Worm (Caenorhabditis elegans): ENCODE data around the gene smg-6.
"Not testable (repeated sequence)": the region's sequence is repeated elsewhere in the genome, so short reads cannot be mapped to it uniquely, and the experiment has no call there.

Gene smg-6

ce11 chrIII:2473554-2473953 lies at the start of gene smg-6:
smg-6 (plus strand) TSS chrIII:2473854.
- TF ChIP-seq him-1 (tag; optimal IDR thresholded peaks at IDR 0.05) (no peak), W03F9.2 (tag; optimal IDR thresholded peaks at IDR 0.05) (no peak)

ce11 chrIII:2424783-2425329 lies 48.8 kb upstream of the smg-6 start:
- TF ChIP-seq him-1 (tag; optimal IDR thresholded peaks at IDR 0.05): no peak
- TF ChIP-seq dao-5 (tag; optimal IDR thresholded peaks at IDR 0.05): no peak
- TF ChIP-seq W03F9.2 (tag; optimal IDR thresholded peaks at IDR 0.05): no peak

ce11 chrIII:2426122-2426521 lies 47.5 kb upstream of the smg-6 start, which contains the start of gene W04B5.8:
W04B5.8 (plus strand) TSS chrIII:2426316.
- no peak for TF ChIP-seq him-1 (tag; optimal IDR thresholded peaks at IDR 0.05)
- no peak for TF ChIP-seq dao-5 (tag; optimal IDR thresholded peaks at IDR 0.05)
- no peak for TF ChIP-seq W03F9.2 (tag; optimal IDR thresholded peaks at IDR 0.05)

- no peak for TF ChIP-seq W03F9.2 (tag; optimal IDR thresholded peaks at IDR 0.05)
- TF ChIP-seq dao-5 (tag; optimal IDR thresholded peaks at IDR 0.05): no peak
- no peak for TF ChIP-seq him-1 (tag; optimal IDR thresholded peaks at IDR 0.05)
Observed at ce11 chrIII:2432925-2433324, 40.7 kb upstream of the smg-6 start.

- TF ChIP-seq W03F9.2, dao-5, him-1 (tag; optimal IDR thresholded peaks at IDR 0.05): not testable (repeated sequence)
Observed at ce11 chrIII:2435373-2435772, 38.3 kb upstream of the smg-6 start, which contains the start of gene W04B5.6. W04B5.6 (minus strand) TSS chrIII:2435473.

ce11 chrIII:2435805-2436204 lies 37.8 kb upstream of the smg-6 start, which contains the start of gene E02H9.6:
E02H9.6 (plus strand) TSS chrIII:2436105.
- TF ChIP-seq dao-5, him-1, W03F9.2 (tag; optimal IDR thresholded peaks at IDR 0.05): not testable (repeated sequence)

- TF ChIP-seq him-1 (tag; optimal IDR thresholded peaks at IDR 0.05): no peak
Observed at ce11 chrIII:2438543-2438942, 35.1 kb upstream of the smg-6 start, which contains the start of gene E02H9.13. E02H9.13 (minus strand) TSS chrIII:2438741.

ce11 chrIII:2445574-2446259 lies 27.9 kb upstream of the smg-6 start, which contains the start of the genes E02H9.7 and klo-2:
E02H9.7 (minus strand) TSS chrIII:2445674.
klo-2 (plus strand) TSS chrIII:2446209.
- TF ChIP-seq W03F9.2 (tag; optimal IDR thresholded peaks at IDR 0.05) (no peak), dao-5 (tag; optimal IDR thresholded peaks at IDR 0.05) (no peak), him-1 (tag; optimal IDR thresholded peaks at IDR 0.05) (no peak)

- no peak for TF ChIP-seq W03F9.2 (tag; optimal IDR thresholded peaks at IDR 0.05)
Observed at ce11 chrIII:2454757-2455306, 18.8 kb upstream of the smg-6 start, which contains the start of gene nhr-121. nhr-121 (minus strand) TSS chrIII:2454807.

- not testable (repeated sequence) for TF ChIP-seq dao-5, him-1, W03F9.2 (tag; optimal IDR thresholded peaks at IDR 0.05)
Observed at ce11 chrIII:2458742-2459141, 14.9 kb upstream of the smg-6 start, which contains the start of gene E02H9.3. E02H9.3 (plus strand) TSS chrIII:2459042.

- TF ChIP-seq him-1 (tag; optimal IDR thresholded peaks at IDR 0.05) (no peak), dao-5 (tag; optimal IDR thresholded peaks at IDR 0.05) (no peak), W03F9.2 (tag; optimal IDR thresholded peaks at IDR 0.05) (no peak)
Observed at ce11 chrIII:2468202-2468601, 5.5 kb upstream of the smg-6 start, which contains the start of the genes E02H9.9 and E02H9.1. E02H9.9 (minus strand) TSS chrIII:2468302. E02H9.1 (plus strand) TSS chrIII:2468486.

ce11 chrIII:2471855-2472254 lies 1.8 kb upstream of the smg-6 start:
- peak; percentile 35 for TF ChIP-seq W03F9.2 (tag; optimal IDR thresholded peaks at IDR 0.05)
- no peak for TF ChIP-seq him-1 (tag; optimal IDR thresholded peaks at IDR 0.05)
- no peak for TF ChIP-seq dao-5 (tag; optimal IDR thresholded peaks at IDR 0.05)

ce11 chrIII:2474781-2475180 lies 1.1 kb downstream of the smg-6 start:
- TF ChIP-seq dao-5 (tag; optimal IDR thresholded peaks at IDR 0.05): no peak

ce11 chrIII:2477303-2477702 lies 3.6 kb downstream of the smg-6 start:
- TF ChIP-seq him-1 (tag; optimal IDR thresholded peaks at IDR 0.05) (no peak), dao-5 (tag; optimal IDR thresholded peaks at IDR 0.05) (no peak), W03F9.2 (tag; optimal IDR thresholded peaks at IDR 0.05) (no peak)

Measured in whole organism, L4/young adult.